Fruit fly (Drosophila melanogaster) whole organism, wandering third instar larva: ENCODE measurements around the gene Ankle2.

Source experiments
- CG9705 ChIP-seq: fragments of 200-800 bp; sonication (Bioruptor generic); optimal IDR thresholded peaks from 2 replicates; lab custom pipeline; 2018; ENCODE audit warnings: missing biosample characterization, mild to moderate bottlenecking, missing genetic modification characterization
- Dif ChIP-seq: fragments of 200-275, 200-300 bp; sonication (Bioruptor generic); optimal IDR thresholded peaks from 2 replicates; lab custom pipeline; 2018; ENCODE audit warnings: missing biosample characterization, missing genetic modification characterization; ENCODE audit not compliant: partially characterized antibody
- Hnf4 ChIP-seq: fragments of 200-800 bp; sonication (Bioruptor generic); optimal IDR thresholded peaks from 2 replicates; lab custom pipeline; 2016; ENCODE audit warnings: missing biosample characterization, mild to moderate bottlenecking, missing genetic modification characterization
- Jra ChIP-seq: sonication (Bioruptor generic); optimal IDR thresholded peaks from 2 replicates; lab custom pipeline; 2016; ENCODE audit warnings: missing biosample characterization, missing genetic modification characterization
- Mio ChIP-seq: sonication (Bioruptor generic); optimal IDR thresholded peaks from 2 replicates; lab custom pipeline; 2016; ENCODE audit warnings: missing biosample characterization, missing genetic modification characterization
- N ChIP-seq: fragments of >200 bp; optimal IDR thresholded peaks from 2 replicates; lab custom pipeline; 2018; ENCODE audit warnings: missing biosample characterization, missing external identifiers, missing genetic modification characterization
- Vsx2 ChIP-seq: fragments of 200-300, 225-300 bp; sonication (Bioruptor generic); optimal IDR thresholded peaks from 2 replicates; lab custom pipeline; 2018; ENCODE audit warnings: missing biosample characterization, missing genetic modification characterization; ENCODE audit not compliant: partially characterized antibody
- fru ChIP-seq: fragments of 200-800 bp; sonication (Bioruptor generic); optimal IDR thresholded peaks from 3 replicates; lab custom pipeline; 2016; ENCODE audit warnings: missing biosample characterization, mild to moderate bottlenecking, missing genetic modification characterization
- h ChIP-seq: fragments of 200-800 bp; sonication (Bioruptor generic); optimal IDR thresholded peaks from 3 replicates; lab custom pipeline; 2016; ENCODE audit warnings: missing biosample characterization, mild to moderate bottlenecking, missing genetic modification characterization
- jim ChIP-seq: fragments of 175-275, 200-325 bp; sonication (Bioruptor generic); optimal IDR thresholded peaks from 2 replicates; lab custom pipeline; 2016; ENCODE audit warnings: missing biosample characterization, mild to moderate bottlenecking, missing genetic modification characterization
- lola ChIP-seq: fragments of >200 bp; optimal IDR thresholded peaks from 2 replicates; lab custom pipeline; 2017; ENCODE audit warnings: missing biosample characterization, missing genetic modification characterization
- psq ChIP-seq: fragments of 200-800 bp; sonication (Bioruptor generic); optimal IDR thresholded peaks from 3 replicates; lab custom pipeline; 2017; ENCODE audit warnings: missing biosample characterization, mild to moderate bottlenecking, missing genetic modification characterization, moderate library complexity
- tai ChIP-seq: sonication (Bioruptor generic); optimal IDR thresholded peaks from 2 replicates; lab custom pipeline; 2016; ENCODE audit warnings: missing biosample characterization, missing genetic modification characterization

DNA sequence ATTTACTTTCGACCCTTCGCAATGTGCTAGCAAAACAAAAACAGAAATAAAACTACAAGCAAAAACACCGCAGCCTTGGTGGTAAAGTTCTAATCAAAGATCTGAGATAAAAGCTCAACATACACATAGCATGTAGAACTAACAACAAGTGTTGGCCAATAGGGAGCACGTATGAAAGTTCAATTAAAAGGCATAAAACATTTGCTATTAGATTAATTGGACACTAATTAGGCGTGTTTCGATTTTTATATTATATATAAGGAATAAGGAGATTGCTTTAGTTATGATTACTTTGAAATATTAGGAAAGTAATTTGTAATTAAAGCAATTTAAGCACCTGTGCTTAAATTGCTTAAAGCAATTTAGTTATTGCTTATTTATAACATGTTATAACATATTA is 2.4 kb downstream of the Ankle2 start:
- TF ChIP-seq tai (GFP tag; lab: Kevin White, UChicago) (no peak), CG9705 (GFP tag; lab: Kevin White, UChicago) (no peak), jim (GFP tag; lab: Kevin White, UChicago) (no peak), Jra (GFP tag; lab: Kevin White, UChicago) (no peak), Mio (GFP tag; lab: Kevin White, UChicago) (no peak), psq (GFP tag; lab: Kevin White, UChicago) (no peak), lola (no peak), h (GFP tag; lab: Kevin White, UChicago) (no peak), Vsx2 (GFP tag; lab: Kevin White, UChicago) (no peak), fru (GFP tag; lab: Kevin White, UChicago) (no peak), N (GFP tag; lab: Kevin White, UChicago) (no peak), Hnf4 (GFP tag; lab: Kevin White, UChicago) (no peak), Dif (GFP tag; lab: Kevin White, UChicago) (no peak)
